Worm (Caenorhabditis elegans) whole organism, midembryonic: ENCODE results near the gene T16H12.9.

Source experiments
- flt-1 ChIP-seq: fragments of 200-800 bp; sonication (Bioruptor generic); IDR thresholded peaks from 2 replicates; pipeline ENCODE4 v1.3.6; 2022; ENCODE audit warnings: missing genetic modification characterization, missing compliant biosample characterization
- klf-2 ChIP-seq: fragments of 200-800 bp; sonication (Bioruptor generic); conservative IDR thresholded peaks from 2 replicates; pipeline ENCODE4 v1.3.6; 2022; ENCODE audit warnings: missing genetic modification reagents, missing genetic modification characterization, missing compliant biosample characterization
- med-1 ChIP-seq: sonication (generic microtip); optimal IDR thresholded peaks from 2 replicates; lab custom pipeline; 2017; ENCODE audit warnings: missing genetic modification characterization, mild to moderate bottlenecking, missing compliant biosample characterization, antibody characterized with exemption, missing genetic modification reagents; ENCODE audit not compliant: insufficient read depth
- tab-1 ChIP-seq: fragments of 200-800 bp; sonication (Bioruptor generic); IDR thresholded peaks from 2 replicates; pipeline ENCODE4 v1.3.6; 2022; ENCODE audit warnings: missing genetic modification characterization, missing compliant biosample characterization

- TF ChIP-seq flt-1 (no peak), tab-1 (GFP tag; lab: Robert Waterston, UW) (no peak), klf-2 (no peak), med-1 (no peak)
Measured at ce11 chrIII:10069278-10069677, 39.8 kb upstream of the T16H12.9 start, which contains the start of gene T16G12.6.
